Fruit fly (Drosophila melanogaster) whole organism, embryonic: ENCODE measurements around the gene CAH1.

Experiments
- BEAF-32 ChIP-seq: fragments of 200-800 bp; sonication (Bioruptor generic); optimal IDR thresholded peaks from 3 replicates; lab custom pipeline; 2017; ENCODE audit warnings: missing biosample characterization, missing genetic modification characterization, mild to moderate bottlenecking, moderate library complexity, missing genetic modification reagents
- CG10959 ChIP-seq: fragments of 200-800 bp; sonication (Bioruptor generic); IDR thresholded peaks from 2 replicates; pipeline ENCODE4 v1.3.6; 2022; ENCODE audit warnings: missing biosample characterization, missing genetic modification characterization
- CG11247 ChIP-seq: fragments of 200-800 bp; sonication (Bioruptor generic); IDR thresholded peaks from 2 replicates; pipeline ENCODE4 v1.3.6; 2022; ENCODE audit warnings: missing biosample characterization, missing genetic modification characterization
- CG12104 ChIP-seq: fragments of 200-800 bp; sonication (Bioruptor generic); optimal IDR thresholded peaks from 3 replicates; lab custom pipeline; 2016; ENCODE audit warnings: missing biosample characterization, missing genetic modification characterization
- CG13624 ChIP-seq: fragments of 200-800 bp; sonication (Bioruptor generic); optimal IDR thresholded peaks from 2 replicates; lab custom pipeline; 2016; ENCODE audit warnings: missing biosample characterization, missing genetic modification characterization
- CG14050 ChIP-seq: fragments of 200-800 bp; sonication (Bioruptor generic); IDR thresholded peaks from 3 replicates; pipeline ENCODE4 v1.3.6; 2022; ENCODE audit warnings: missing biosample characterization, missing genetic modification characterization
- CG14710 ChIP-seq: fragments of 200-800 bp; sonication (Bioruptor generic); optimal IDR thresholded peaks from 3 replicates; lab custom pipeline; 2019; ENCODE audit warnings: missing biosample characterization, mild to moderate bottlenecking, missing genetic modification characterization, moderate library complexity
- CG14860 ChIP-seq: fragments of 200-800 bp; sonication (Bioruptor generic); IDR thresholded peaks from 3 replicates; pipeline ENCODE4 v1.3.6; 2022; ENCODE audit warnings: missing biosample characterization, missing genetic modification characterization; ENCODE audit not compliant: partially characterized antibody
- CG14965 ChIP-seq: fragments of 200-800 bp; sonication (Bioruptor generic); optimal IDR thresholded peaks from 2 replicates; lab custom pipeline; 2016; ENCODE audit warnings: missing biosample characterization, missing genetic modification characterization, borderline replicate concordance
- CG1647 ChIP-seq: fragments of 200-800 bp; sonication (Bioruptor generic); optimal IDR thresholded peaks from 3 replicates; lab custom pipeline; 2016; ENCODE audit warnings: missing biosample characterization, missing genetic modification characterization
- CG16863 ChIP-seq: fragments of 200-800 bp; sonication (Bioruptor generic); optimal IDR thresholded peaks from 3 replicates; lab custom pipeline; 2016; ENCODE audit warnings: missing biosample characterization, missing genetic modification characterization
- CG17359 ChIP-seq: fragments of 200-800 bp; sonication (Bioruptor generic); optimal IDR thresholded peaks from 3 replicates; lab custom pipeline; 2018; ENCODE audit warnings: missing biosample characterization, mild to moderate bottlenecking, missing genetic modification characterization, moderate library complexity
- CG17568 ChIP-seq: fragments of 200-800 bp; sonication (Bioruptor generic); optimal IDR thresholded peaks from 2 replicates; lab custom pipeline; 2018; ENCODE audit warnings: missing biosample characterization, mild to moderate bottlenecking, missing genetic modification characterization, moderate library complexity
- CG17829 ChIP-seq: fragments of 200-800 bp; optimal IDR thresholded peaks from 2 replicates; lab custom pipeline; 2019; ENCODE audit warnings: missing biosample characterization, mild to moderate bottlenecking, missing genetic modification characterization, moderate library complexity
- CG18619 ChIP-seq: fragments of 200-800 bp; sonication (Bioruptor generic); optimal IDR thresholded peaks from 3 replicates; lab custom pipeline; 2017; ENCODE audit warnings: missing biosample characterization, mild to moderate bottlenecking, missing genetic modification characterization
- CG30403 ChIP-seq: fragments of 200-800 bp; sonication (Bioruptor generic); optimal IDR thresholded peaks from 3 replicates; lab custom pipeline; 2016; ENCODE audit warnings: missing biosample characterization, missing genetic modification characterization
- CG31388 ChIP-seq: fragments of 200-800 bp; sonication (Bioruptor generic); optimal IDR thresholded peaks from 2 replicates; lab custom pipeline; 2016; ENCODE audit warnings: missing biosample characterization, missing genetic modification characterization
- CG32772 ChIP-seq: fragments of 200-800 bp; sonication (Bioruptor generic); IDR thresholded peaks from 2 replicates; pipeline ENCODE4 v1.3.6; 2022; ENCODE audit warnings: missing biosample characterization, missing genetic modification characterization
- CG3838 ChIP-seq: fragments of 200-800 bp; sonication (Bioruptor generic); optimal IDR thresholded peaks from 3 replicates; lab custom pipeline; 2016; ENCODE audit warnings: missing biosample characterization, missing genetic modification characterization
- CG4617 ChIP-seq: fragments of 200-800 bp; sonication (Bioruptor generic); optimal IDR thresholded peaks from 3 replicates; lab custom pipeline; 2016; ENCODE audit warnings: missing biosample characterization, missing genetic modification characterization, borderline replicate concordance
- CG5953 ChIP-seq: fragments of 200-800 bp; sonication (Bioruptor generic); IDR thresholded peaks from 2 replicates; pipeline ENCODE4 v1.3.6; 2022; ENCODE audit warnings: missing biosample characterization, missing genetic modification characterization
- CG7745 ChIP-seq: fragments of 200-800 bp; sonication (Bioruptor generic); optimal IDR thresholded peaks from 2 replicates; lab custom pipeline; 2018; ENCODE audit warnings: missing biosample characterization, mild to moderate bottlenecking, missing genetic modification characterization, moderate library complexity
- CG7839 ChIP-seq: fragments of 200-800 bp; sonication (Bioruptor generic); optimal IDR thresholded peaks from 3 replicates; lab custom pipeline; 2018; ENCODE audit warnings: missing biosample characterization, mild to moderate bottlenecking, missing genetic modification characterization, moderate library complexity
- Dip3 ChIP-seq: fragments of 200-800 bp; sonication (Bioruptor generic); optimal IDR thresholded peaks from 3 replicates; lab custom pipeline; 2016; ENCODE audit warnings: missing biosample characterization, missing genetic modification characterization
- Dp ChIP-seq: fragments of 200-800 bp; sonication (Bioruptor generic); optimal IDR thresholded peaks from 2 replicates; lab custom pipeline; 2018; ENCODE audit warnings: missing biosample characterization, mild to moderate bottlenecking, missing genetic modification characterization, moderate library complexity
- E2f2 ChIP-seq: fragments of 200-800 bp; sonication (Bioruptor generic); IDR thresholded peaks from 2 replicates; pipeline ENCODE4 v1.3.6; 2022; ENCODE audit warnings: missing biosample characterization, missing genetic modification characterization
- Eip74EF ChIP-seq, 2 experiments: fragments of 200-800 bp in 1 of 2; fragments of >200 bp in 1 of 2; sonication (Bioruptor generic) in 1 of 2; optimal IDR thresholded peaks; 2 replicates each; lab custom pipeline; 2017 to 2019; ENCODE audit warnings: missing biosample characterization in 2 of 2, missing genetic modification characterization in 2 of 2, mild to moderate bottlenecking in 1 of 2, moderate library complexity in 1 of 2
- Hmr ChIP-seq: fragments of 200-800 bp; sonication (Bioruptor generic); optimal IDR thresholded peaks from 3 replicates; lab custom pipeline; 2017; ENCODE audit warnings: mild to moderate bottlenecking, missing biosample characterization, missing genetic modification reagents, missing genetic modification characterization
- Hr3 ChIP-seq: fragments of 200-800 bp; sonication (Bioruptor generic); optimal IDR thresholded peaks from 3 replicates; lab custom pipeline; 2016; ENCODE audit warnings: missing biosample characterization, missing genetic modification characterization
- Myb ChIP-seq: fragments of 200-800 bp; sonication (Bioruptor generic); optimal IDR thresholded peaks from 2 replicates; lab custom pipeline; 2016; ENCODE audit warnings: missing biosample characterization, missing genetic modification characterization
- Nf-YA ChIP-seq: fragments of 200-800 bp; sonication (Bioruptor generic); IDR thresholded peaks from 2 replicates; pipeline ENCODE4 v1.3.6; 2022; ENCODE audit warnings: missing biosample characterization, missing genetic modification characterization
- NfI ChIP-seq: fragments of 200-800 bp; sonication (Bioruptor generic); optimal IDR thresholded peaks from 3 replicates; lab custom pipeline; 2018; ENCODE audit warnings: missing biosample characterization, mild to moderate bottlenecking, missing genetic modification characterization, moderate library complexity
- Oaz ChIP-seq: fragments of 200-800 bp; sonication (Bioruptor generic); IDR thresholded peaks from 2 replicates; pipeline ENCODE4 v1.3.6; 2022; ENCODE audit warnings: missing biosample characterization, missing genetic modification characterization
- Optix ChIP-seq: fragments of 200-800 bp; sonication (Bioruptor generic); IDR thresholded peaks from 3 replicates; pipeline ENCODE4 v1.3.6; 2022; ENCODE audit warnings: missing biosample characterization, missing genetic modification characterization
- Rfx ChIP-seq: fragments of 200-800 bp; sonication (Bioruptor generic); IDR thresholded peaks from 2 replicates; pipeline ENCODE4 v1.3.6; 2022; ENCODE audit warnings: missing biosample characterization, missing genetic modification characterization
- Taf1 ChIP-seq: fragments of 200-800 bp; sonication (Bioruptor generic); IDR thresholded peaks from 2 replicates; pipeline ENCODE4 v1.3.6; 2022; ENCODE audit warnings: missing biosample characterization, missing genetic modification characterization
- ac ChIP-seq: fragments of 200-800 bp; sonication (Bioruptor generic); optimal IDR thresholded peaks from 3 replicates; lab custom pipeline; 2017; ENCODE audit warnings: missing biosample characterization, mild to moderate bottlenecking, missing genetic modification characterization
- bab2 ChIP-seq: fragments of 200-800 bp; sonication (Bioruptor generic); optimal IDR thresholded peaks from 2 replicates; lab custom pipeline; 2016; ENCODE audit warnings: missing biosample characterization, missing genetic modification characterization
- bigmax ChIP-seq: fragments of 200-800 bp; sonication (Bioruptor generic); optimal IDR thresholded peaks from 2 replicates; lab custom pipeline; 2018; ENCODE audit warnings: missing biosample characterization, mild to moderate bottlenecking, missing genetic modification characterization
- ci ChIP-seq: fragments of 200-800 bp; sonication (Bioruptor generic); IDR thresholded peaks from 3 replicates; pipeline ENCODE4 v1.3.6; 2022; ENCODE audit warnings: missing biosample characterization, missing genetic modification characterization
- ems ChIP-seq: fragments of 200-800 bp; sonication (Bioruptor generic); optimal IDR thresholded peaks from 3 replicates; lab custom pipeline; 2016; ENCODE audit warnings: missing biosample characterization, missing genetic modification characterization
- gcm ChIP-seq: fragments of 200-800 bp; sonication (Bioruptor generic); optimal IDR thresholded peaks from 2 replicates; lab custom pipeline; 2019; ENCODE audit warnings: missing biosample characterization, mild to moderate bottlenecking, missing genetic modification characterization, moderate library complexity
- hb ChIP-seq: fragments of 200-800 bp; sonication (Bioruptor generic); IDR thresholded peaks from 3 replicates; pipeline ENCODE4 v1.3.6; 2022; ENCODE audit warnings: missing biosample characterization, missing genetic modification characterization; ENCODE audit not compliant: partially characterized antibody
- jumu ChIP-seq: fragments of 200-800 bp; sonication (Bioruptor generic); optimal IDR thresholded peaks from 3 replicates; lab custom pipeline; 2016; ENCODE audit warnings: missing biosample characterization, missing genetic modification characterization
- oc ChIP-seq: fragments of 200-800 bp; sonication (Bioruptor generic); optimal IDR thresholded peaks from 2 replicates; lab custom pipeline; 2018; ENCODE audit warnings: missing biosample characterization, mild to moderate bottlenecking, missing genetic modification characterization, moderate library complexity
- slou ChIP-seq: fragments of 200-800 bp; sonication (Bioruptor generic); optimal IDR thresholded peaks from 3 replicates; lab custom pipeline; 2016; ENCODE audit warnings: missing biosample characterization, missing genetic modification characterization
- slp2 ChIP-seq: fragments of 200-800 bp; sonication (Bioruptor generic); optimal IDR thresholded peaks from 2 replicates; lab custom pipeline; 2016; ENCODE audit warnings: missing biosample characterization, missing genetic modification characterization
- trem ChIP-seq: fragments of 200-800 bp; optimal IDR thresholded peaks from 3 replicates; lab custom pipeline; 2019; ENCODE audit warnings: missing biosample characterization, mild to moderate bottlenecking, missing genetic modification characterization, moderate library complexity

The CAH1 gene

dm6 chr2L:13780109-13780947 is 23.1 kb upstream of the CAH1 start, which contains the start of the genes CG9008 and p38b (continued):
- TF ChIP-seq CG7839: peak; percentile 93
- no peak for TF ChIP-seq CG10959 (GFP tag; lab: Robert Waterston, UW)
- TF ChIP-seq bigmax: no peak
- TF ChIP-seq slp2 (GFP tag; lab: Kevin White, UChicago): no peak
- peak; percentile 61 for TF ChIP-seq BEAF-32 (GFP tag; lab: Kevin White, UChicago)
- TF ChIP-seq Rfx (GFP tag; lab: Robert Waterston, UW): peak; percentile 68
- TF ChIP-seq ems (GFP tag; lab: Kevin White, UChicago): no peak
- TF ChIP-seq hb (GFP tag; lab: Robert Waterston, UW): no peak
- TF ChIP-seq CG32772 (GFP tag; lab: Robert Waterston, UW): peak; percentile 53; the same call in 1 of the 2 replicates
- TF ChIP-seq ac (GFP tag; lab: Kevin White, UChicago): no peak
- 0 out of 2 replicates have a peak, but pooled peaks have one; percentile 25 for TF ChIP-seq Oaz (GFP tag; lab: Robert Waterston, UW)
- no peak for TF ChIP-seq Optix (GFP tag; lab: Robert Waterston, UW)
- TF ChIP-seq CG17359 (tag; lab: Kevin White, UChicago): peak; percentile 69
- peak; percentile 89 for TF ChIP-seq Hmr (GFP tag; lab: Kevin White, UChicago)
- peak; percentile 90 for TF ChIP-seq CG18619
- peak; percentile 90 for TF ChIP-seq CG12104 (GFP tag; lab: Kevin White, UChicago)
- TF ChIP-seq CG17568 (GFP tag; lab: Kevin White, UChicago): no peak
- peak; percentile 30; the same call in 1 of the 2 replicates for TF ChIP-seq CG11247
- no peak; the same call in 2 of the 3 replicates for TF ChIP-seq CG14050
- peak; percentile 54 for TF ChIP-seq CG13624 (GFP tag; lab: Kevin White, UChicago)
- TF ChIP-seq jumu (GFP tag; lab: Kevin White, UChicago): peak; percentile 11
- TF ChIP-seq E2f2 (GFP tag; lab: Robert Waterston, UW): 0 out of 2 replicates have a peak, but pooled peaks have one; percentile 24
- no peak for TF ChIP-seq CG3838 (GFP tag; lab: Kevin White, UChicago)
- peak in 1 of 2 experiments; percentile 89 for TF ChIP-seq Eip74EF (GFP tag; optimal IDR thresholded peaks at IDR 0.05; lab: Kevin White, UChicago)
- no peak for TF ChIP-seq Taf1 (GFP tag; lab: Robert Waterston, UW)
- TF ChIP-seq bab2 (GFP tag; lab: Kevin White, UChicago): peak; percentile 46
- peak; percentile 53 for TF ChIP-seq trem (tag; lab: Kevin White, UChicago)
- TF ChIP-seq CG14965 (GFP tag; lab: Kevin White, UChicago): no peak
- peak; percentile 36; the same call in 1 of the 2 replicates for TF ChIP-seq CG5953
- peak; percentile 91 for TF ChIP-seq CG30403 (GFP tag; lab: Kevin White, UChicago)
- peak; percentile 88 for TF ChIP-seq CG17829
- no peak for TF ChIP-seq CG7745
- peak; percentile 80 for TF ChIP-seq gcm
- TF ChIP-seq oc (tag; lab: Kevin White, UChicago): no peak
- peak; percentile 66 for TF ChIP-seq slou (GFP tag; lab: Kevin White, UChicago)
- no peak for TF ChIP-seq Myb (GFP tag; lab: Kevin White, UChicago)
- TF ChIP-seq Dp (GFP tag; lab: Kevin White, UChicago): no peak
- peak; percentile 7 for TF ChIP-seq Dip3 (GFP tag; lab: Kevin White, UChicago)
- TF ChIP-seq ci (GFP tag; lab: Robert Waterston, UW): peak; percentile 4; the same call in 1 of the 3 replicates
- TF ChIP-seq Nf-YA (GFP tag; lab: Robert Waterston, UW): 0 out of 2 replicates have a peak, but pooled peaks have one; percentile 10
- TF ChIP-seq CG16863 (GFP tag; lab: Kevin White, UChicago): peak; percentile 42
- TF ChIP-seq CG1647 (GFP tag; lab: Kevin White, UChicago): no peak
- peak; percentile 53 for TF ChIP-seq CG4617 (GFP tag; lab: Kevin White, UChicago)
- peak; percentile 84 for TF ChIP-seq Hr3 (GFP tag; lab: Kevin White, UChicago)
- no peak for TF ChIP-seq CG14860 (GFP tag; lab: Robert Waterston, UW)
- TF ChIP-seq CG14710 (tag; lab: Kevin White, UChicago): peak; percentile 85
- no peak for TF ChIP-seq CG31388 (GFP tag; lab: Kevin White, UChicago)
- TF ChIP-seq NfI (GFP tag; lab: Kevin White, UChicago): peak; percentile 71
